Worm (Caenorhabditis elegans) whole organism, mixed stage, embryonic: Measurements from ENCODE around the gene col-114.

ENCODE experiments used
- M03D4.4 ChIP-seq: sonication (generic microtip); optimal IDR thresholded peaks from 2 replicates; lab custom pipeline; 2017; ENCODE audit warnings: mild to moderate bottlenecking, missing genetic modification characterization, missing compliant biosample characterization
- bed-3 ChIP-seq: fragments of 200-800 bp; sonication (Bioruptor generic); optimal IDR thresholded peaks from 3 replicates; lab custom pipeline; 2018; ENCODE audit warnings: mild to moderate bottlenecking, missing genetic modification characterization, moderate library complexity, missing compliant biosample characterization
- blmp-1 ChIP-seq: fragments of 150-350 bp; optimal IDR thresholded peaks from 2 replicates; lab custom pipeline; 2014; ENCODE audit warnings: missing biosample characterization, missing genetic modification characterization
- ceh-39 ChIP-seq: fragments of 150-350 bp; optimal IDR thresholded peaks from 2 replicates; lab custom pipeline; 2014; ENCODE audit warnings: missing biosample characterization, missing genetic modification characterization
- ceh-43 ChIP-seq: fragments of 200-800 bp; sonication (Bioruptor generic); optimal IDR thresholded peaks from 2 replicates; lab custom pipeline; 2018; ENCODE audit warnings: mild to moderate bottlenecking, missing genetic modification characterization, moderate library complexity, missing compliant biosample characterization
- ces-1 ChIP-seq: fragments of 150-350 bp; optimal IDR thresholded peaks from 2 replicates; lab custom pipeline; 2014; ENCODE audit warnings: missing biosample characterization, missing genetic modification reagents, missing genetic modification characterization
- cnd-1 ChIP-seq: fragments of 200-800 bp; sonication (Bioruptor generic); optimal IDR thresholded peaks from 2 replicates; lab custom pipeline; 2018; ENCODE audit warnings: mild to moderate bottlenecking, missing genetic modification characterization, missing compliant biosample characterization
- drap-1 ChIP-seq: fragments of 200-800 bp; sonication (Bioruptor generic); optimal IDR thresholded peaks from 3 replicates; lab custom pipeline; 2018; ENCODE audit warnings: mild to moderate bottlenecking, missing genetic modification characterization, missing compliant biosample characterization
- elt-1 ChIP-seq: sonication (generic microtip); optimal IDR thresholded peaks from 2 replicates; lab custom pipeline; 2017; ENCODE audit warnings: missing genetic modification characterization, mild to moderate bottlenecking, missing compliant biosample characterization, antibody characterized with exemption, moderate library complexity, borderline replicate concordance; ENCODE audit not compliant: insufficient read depth
- elt-3 ChIP-seq: fragments of 150-350 bp; optimal IDR thresholded peaks from 2 replicates; lab custom pipeline; 2014; ENCODE audit warnings: missing biosample characterization, missing genetic modification characterization
- flh-1 ChIP-seq: fragments of 200-800 bp; sonication (Bioruptor generic); optimal IDR thresholded peaks from 2 replicates; lab custom pipeline; 2018; ENCODE audit warnings: mild to moderate bottlenecking, missing genetic modification characterization, moderate library complexity, missing compliant biosample characterization
- ham-2 ChIP-seq: fragments of 200-800 bp; sonication (Bioruptor generic); optimal IDR thresholded peaks from 2 replicates; lab custom pipeline; 2018; ENCODE audit warnings: mild to moderate bottlenecking, missing genetic modification characterization, missing compliant biosample characterization
- hlh-1 ChIP-seq: fragments of 150-350 bp; optimal IDR thresholded peaks from 2 replicates; lab custom pipeline; 2014; ENCODE audit warnings: missing biosample characterization, missing genetic modification reagents, missing genetic modification characterization
- lin-13 ChIP-seq: fragments of 150-350 bp; optimal IDR thresholded peaks from 2 replicates; lab custom pipeline; 2014; ENCODE audit warnings: missing biosample characterization, missing genetic modification characterization
- lin-32 ChIP-seq: fragments of 200-800 bp; sonication (Bioruptor generic); optimal IDR thresholded peaks from 2 replicates; lab custom pipeline; 2018; ENCODE audit warnings: mild to moderate bottlenecking, missing genetic modification characterization, missing compliant biosample characterization
- lsy-2 ChIP-seq: fragments of 150-350 bp; optimal IDR thresholded peaks from 2 replicates; lab custom pipeline; 2014; ENCODE audit warnings: missing biosample characterization, missing genetic modification characterization
- mab-5 ChIP-seq: fragments of 150-350 bp; optimal IDR thresholded peaks from 2 replicates; lab custom pipeline; 2014; ENCODE audit warnings: missing biosample characterization, missing genetic modification characterization
- mep-1 ChIP-seq: fragments of 150-350 bp; optimal IDR thresholded peaks from 2 replicates; lab custom pipeline; 2017; ENCODE audit warnings: missing biosample characterization, missing genetic modification reagents, missing genetic modification characterization, inconsistent platforms
- mls-2 ChIP-seq: sonication (generic microtip); optimal IDR thresholded peaks from 2 replicates; lab custom pipeline; 2016; ENCODE audit warnings: mild to moderate bottlenecking, missing genetic modification characterization, moderate library complexity, missing compliant biosample characterization
- nhr-12 ChIP-seq: fragments of 150-350 bp; optimal IDR thresholded peaks from 2 replicates; lab custom pipeline; 2014; ENCODE audit warnings: missing biosample characterization, missing genetic modification characterization
- nhr-2 ChIP-seq: fragments of 150-350 bp; optimal IDR thresholded peaks from 2 replicates; lab custom pipeline; 2014; ENCODE audit warnings: missing biosample characterization, missing genetic modification characterization
- nhr-237 ChIP-seq: fragments of 150-350 bp; optimal IDR thresholded peaks from 2 replicates; lab custom pipeline; 2014; ENCODE audit warnings: missing biosample characterization, missing genetic modification characterization
- nhr-76 ChIP-seq: sonication (generic microtip); optimal IDR thresholded peaks from 2 replicates; lab custom pipeline; 2017; ENCODE audit warnings: missing biosample characterization, missing genetic modification characterization
- pha-4 ChIP-seq: fragments of 150-350 bp; optimal IDR thresholded peaks from 2 replicates; lab custom pipeline; 2018; ENCODE audit warnings: missing biosample characterization, missing genetic modification reagents, missing genetic modification characterization
- sem-2 ChIP-seq: fragments of 200-800 bp; sonication (Bioruptor generic); optimal IDR thresholded peaks from 2 replicates; lab custom pipeline; 2018; ENCODE audit warnings: mild to moderate bottlenecking, missing genetic modification characterization, missing compliant biosample characterization
- snpc-4 ChIP-seq: fragments of 150-350 bp; optimal IDR thresholded peaks from 2 replicates; lab custom pipeline; 2014; ENCODE audit warnings: missing biosample characterization, missing genetic modification characterization
- tbx-8 ChIP-seq: fragments of 200-800 bp; sonication (Bioruptor generic); optimal IDR thresholded peaks from 2 replicates; lab custom pipeline; 2018; ENCODE audit warnings: mild to moderate bottlenecking, missing genetic modification characterization, moderate library complexity, missing compliant biosample characterization
- unc-120 ChIP-seq: sonication (generic microtip); optimal IDR thresholded peaks from 2 replicates; lab custom pipeline; 2017; ENCODE audit warnings: missing genetic modification characterization, missing compliant biosample characterization; ENCODE audit not compliant: poor library complexity, severe bottlenecking
- unc-39 ChIP-seq: fragments of 150-350 bp; optimal IDR thresholded peaks from 2 replicates; lab custom pipeline; 2014; ENCODE audit warnings: missing biosample characterization, missing genetic modification characterization
- zip-8 ChIP-seq: fragments of 150-350 bp; optimal IDR thresholded peaks from 2 replicates; lab custom pipeline; 2014; ENCODE audit warnings: missing biosample characterization, missing genetic modification characterization
- ztf-11 ChIP-seq: fragments of 150-350 bp; optimal IDR thresholded peaks from 2 replicates; lab custom pipeline; 2014; ENCODE audit warnings: missing biosample characterization, missing genetic modification characterization

col-114 gene

DNA sequence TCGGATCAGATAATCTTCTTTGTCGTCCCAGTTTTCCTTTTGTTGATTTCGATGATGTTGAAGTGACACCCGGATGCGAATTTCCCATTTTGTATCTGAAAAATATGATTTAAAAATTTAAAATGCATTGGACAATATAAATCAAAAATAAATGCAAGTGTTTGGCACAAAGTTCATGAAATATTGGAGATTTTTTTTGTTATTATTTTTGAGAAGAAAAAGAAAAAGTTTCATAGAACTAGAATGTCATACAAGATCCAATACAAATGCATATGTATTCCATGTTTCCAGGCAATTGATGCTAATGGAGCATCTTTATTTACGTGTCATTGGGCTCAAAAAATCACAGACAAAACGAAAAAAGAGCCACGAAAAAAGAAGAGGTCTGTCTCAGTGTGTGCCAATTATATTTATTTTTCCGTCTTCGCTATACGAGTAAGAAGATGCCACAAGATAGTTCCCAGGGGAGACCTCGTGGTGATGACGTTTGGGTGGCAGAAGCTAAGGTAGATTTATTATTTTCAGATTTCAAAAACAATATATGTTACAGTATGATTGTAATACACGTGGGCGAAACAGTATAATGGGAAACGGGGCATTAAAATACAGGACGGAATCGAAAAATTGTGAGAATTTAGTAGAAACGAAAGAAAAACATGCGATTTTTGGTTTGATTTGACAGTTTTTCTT is 26.9 kb downstream of the col-114 start, which contains the start of the genes glb-23 and R13A1.1:
Gene glb-23, minus strand, starts transcription at position 101 of the 690 bp plus-strand sequence.
Gene R13A1.1, plus strand, starts transcription at position 640 of the 690 bp plus-strand sequence.
- TF ChIP-seq ces-1 (no peak), drap-1 (GFP tag; lab: Kevin White, UChicago) (no peak), elt-3 (tag; lab: Kevin White, UChicago) (no peak), M03D4.4 (tag; lab: Kevin White, UChicago) (no peak), hlh-1 (tag; lab: Kevin White, UChicago) (no peak), cnd-1 (tag; lab: Kevin White, UChicago) (no peak), snpc-4 (tag; lab: Kevin White, UChicago) (no peak), unc-39 (no peak), elt-1 (tag; lab: Kevin White, UChicago) (no peak), mls-2 (no peak), lin-13 (tag; lab: Kevin White, UChicago) (no peak), unc-120 (tag; lab: Kevin White, UChicago) (no peak), nhr-12 (tag; lab: Kevin White, UChicago) (no peak), sem-2 (no peak), ceh-43 (GFP tag; lab: Kevin White, UChicago) (no peak)

DNA sequence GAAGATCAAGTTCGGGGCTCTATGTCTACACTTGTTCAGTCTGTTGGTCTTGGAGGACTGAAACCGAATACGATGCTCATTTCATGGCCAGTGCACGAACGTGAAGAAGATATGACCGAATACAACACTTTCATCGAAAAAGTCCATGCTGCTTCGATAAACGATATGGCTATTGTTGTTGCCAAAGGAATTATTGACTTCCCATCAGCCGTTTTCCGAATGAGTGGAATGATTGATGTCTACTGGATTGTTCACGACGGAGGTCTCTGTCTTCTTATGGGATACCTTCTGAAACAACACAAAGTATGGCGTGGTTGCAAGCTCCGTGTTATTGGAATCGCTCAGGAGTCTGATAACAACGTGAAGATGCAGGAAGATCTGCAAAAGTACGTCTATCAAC is 30.2 kb downstream of the col-114 start:
- no peak for TF ChIP-seq mab-5 (tag; lab: Kevin White, UChicago)
- no peak for TF ChIP-seq elt-1 (tag; lab: Kevin White, UChicago)
- no peak for TF ChIP-seq nhr-76 (tag; lab: Kevin White, UChicago)
- no peak for TF ChIP-seq flh-1 (GFP tag; lab: Kevin White, UChicago)
- TF ChIP-seq lin-32 (GFP tag; lab: Kevin White, UChicago), result no peak
- TF ChIP-seq mls-2, result no peak
- no peak for TF ChIP-seq lin-13 (tag; lab: Kevin White, UChicago)
- TF ChIP-seq ztf-11, result no peak
- TF ChIP-seq ceh-43 (GFP tag; lab: Kevin White, UChicago), result no peak

DNA sequence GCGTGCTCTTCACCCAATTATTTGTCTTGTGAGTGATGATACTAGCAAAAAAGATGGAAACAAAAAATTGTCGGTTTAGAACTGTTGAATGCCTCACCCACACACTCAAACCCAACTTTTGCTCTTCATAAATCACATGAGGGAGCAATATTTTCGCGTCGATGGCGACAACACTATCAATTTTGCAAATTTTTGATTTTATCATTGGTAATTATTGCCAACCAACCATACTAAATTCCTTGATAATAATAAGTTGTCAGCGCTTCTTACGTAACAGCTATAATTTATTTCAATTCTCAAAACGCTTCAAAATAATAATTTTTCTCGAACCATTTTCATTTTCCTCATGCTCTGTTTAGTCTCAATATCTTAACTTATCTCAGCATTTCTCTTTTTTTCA is 33.7 kb downstream of the col-114 start:
- TF ChIP-seq zip-8, result no peak
- no peak for TF ChIP-seq drap-1 (GFP tag; lab: Kevin White, UChicago)
- no peak for TF ChIP-seq nhr-2 (tag; lab: Kevin White, UChicago)
- TF ChIP-seq mep-1 (tag; lab: Kevin White, UChicago), result no peak
- no peak for TF ChIP-seq elt-3 (tag; lab: Kevin White, UChicago)

DNA sequence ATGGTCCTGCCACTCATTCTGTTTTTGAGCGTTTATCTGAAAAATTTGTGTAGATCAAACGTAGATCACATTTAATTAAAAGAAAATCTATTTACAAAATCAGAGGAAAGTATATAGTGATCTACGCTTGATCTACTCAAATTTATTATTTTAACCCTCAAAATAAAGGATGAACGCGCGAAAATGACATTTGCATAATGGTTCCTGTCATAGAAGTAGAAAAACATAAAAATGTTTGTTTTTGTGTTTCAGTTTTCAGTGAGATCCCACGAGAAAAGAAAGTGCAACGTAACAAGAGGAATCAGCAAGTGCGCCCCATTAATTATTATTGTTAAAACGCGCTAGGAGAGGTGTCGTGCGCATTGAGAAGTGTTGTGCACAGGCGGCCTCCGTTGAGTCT is 35.1 kb downstream of the col-114 start:
- TF ChIP-seq tbx-8 (GFP tag; lab: Kevin White, UChicago), result no peak
- TF ChIP-seq ceh-39 (tag; lab: Kevin White, UChicago), result no peak
- no peak for TF ChIP-seq unc-120 (tag; lab: Kevin White, UChicago)
- TF ChIP-seq blmp-1 (tag; lab: Kevin White, UChicago), result no peak
- TF ChIP-seq lin-13 (tag; lab: Kevin White, UChicago), result no peak
- TF ChIP-seq elt-1 (tag; lab: Kevin White, UChicago), result no peak
- no peak for TF ChIP-seq ceh-43 (GFP tag; lab: Kevin White, UChicago)
- TF ChIP-seq mab-5 (tag; lab: Kevin White, UChicago), result no peak
- TF ChIP-seq mls-2, result no peak
- no peak for TF ChIP-seq flh-1 (GFP tag; lab: Kevin White, UChicago)
- no peak for TF ChIP-seq bed-3
- no peak for TF ChIP-seq hlh-1 (tag; lab: Kevin White, UChicago)
- no peak for TF ChIP-seq nhr-2 (tag; lab: Kevin White, UChicago)
- no peak for TF ChIP-seq nhr-237 (tag; lab: Kevin White, UChicago)
- no peak for TF ChIP-seq nhr-76 (tag; lab: Kevin White, UChicago)
- TF ChIP-seq ces-1, result no peak
- TF ChIP-seq unc-39, result no peak
- TF ChIP-seq pha-4 (tag; lab: Kevin White, UChicago), result no peak

DNA sequence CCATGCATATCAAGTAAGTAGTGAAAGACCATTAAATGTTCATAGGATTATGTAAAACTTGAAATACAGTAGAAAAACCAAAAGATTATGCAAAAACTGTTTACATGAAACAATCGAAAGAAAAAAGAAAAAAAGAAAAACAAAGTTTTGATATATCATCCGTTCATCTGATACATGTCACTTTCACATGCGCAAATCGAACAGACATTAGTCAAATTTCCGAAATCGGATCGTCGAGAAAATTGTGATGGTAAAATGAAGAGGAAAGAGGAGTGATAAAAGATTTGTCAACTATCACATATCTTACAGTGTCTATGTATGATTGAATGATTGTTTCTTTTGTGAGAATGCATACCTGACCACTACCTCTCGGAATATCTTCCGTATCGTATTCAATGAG is 37.5 kb downstream of the col-114 start:
- no peak for TF ChIP-seq ceh-39 (tag; lab: Kevin White, UChicago)
- TF ChIP-seq ham-2 (GFP tag; lab: Kevin White, UChicago), result no peak
- TF ChIP-seq blmp-1 (tag; lab: Kevin White, UChicago), result no peak
- no peak for TF ChIP-seq mls-2
- no peak for TF ChIP-seq elt-1 (tag; lab: Kevin White, UChicago)
- no peak for TF ChIP-seq mep-1 (tag; lab: Kevin White, UChicago)
- TF ChIP-seq flh-1 (GFP tag; lab: Kevin White, UChicago), result no peak
- no peak for TF ChIP-seq lin-13 (tag; lab: Kevin White, UChicago)
- no peak for TF ChIP-seq bed-3
- no peak for TF ChIP-seq zip-8
- no peak for TF ChIP-seq M03D4.4 (tag; lab: Kevin White, UChicago)
- no peak for TF ChIP-seq nhr-237 (tag; lab: Kevin White, UChicago)
- no peak for TF ChIP-seq lin-32 (GFP tag; lab: Kevin White, UChicago)
- TF ChIP-seq snpc-4 (tag; lab: Kevin White, UChicago), result no peak
- TF ChIP-seq unc-120 (tag; lab: Kevin White, UChicago), result no peak
- no peak for TF ChIP-seq lsy-2
- TF ChIP-seq ztf-11, result no peak
